In genomic region chr3R:31404499-31405276, dm6 we compare ENCODE assay signal across 1 fruit fly cellular context.
TF ChIP-seq lines count a peak whose summit lies in the region.

Gene Gprk2, plus strand, starts transcription at chr3R:31405245.

TF ChIP-seq in whole organism, embryonic, 481 proteins besides CTCF, POLR2A, EP300 and RAD21 (continued from another document):
- TF ChIP-seq seq (GFP tag; IDR thresholded peaks at IDR 0.05; lab: Robert Waterston, UW) (peak; percentile 100), lab (GFP tag; optimal IDR thresholded peaks at IDR 0.05; lab: Kevin White, UChicago) (peak; percentile 100), CG15073 (GFP tag; optimal IDR thresholded peaks at IDR 0.05; lab: Kevin White, UChicago) (peak; percentile 95), wor (GFP tag; IDR thresholded peaks at IDR 0.05; lab: Robert Waterston, UW) (peak; percentile 100), esg (GFP tag; conservative IDR thresholded peaks at IDR 0.05; lab: Robert Waterston, UW) (peak; percentile 100), Atf6 (GFP tag; IDR thresholded peaks at IDR 0.05; lab: Robert Waterston, UW) (peak; percentile 100), tin (GFP tag; optimal IDR thresholded peaks at IDR 0.05; lab: Kevin White, UChicago) (peak; percentile 100), ro (GFP tag; IDR thresholded peaks at IDR 0.05; lab: Robert Waterston, UW) (peak; percentile 99), Kr (GFP tag; optimal IDR thresholded peaks at IDR 0.05; lab: Kevin White, UChicago) (peak; percentile 92), pita (GFP tag; optimal IDR thresholded peaks at IDR 0.05; lab: Kevin White, UChicago) (no peak), kay (GFP tag; optimal IDR thresholded peaks at IDR 0.05; lab: Kevin White, UChicago) (peak; percentile 99), CG34422 (GFP tag; IDR thresholded peaks at IDR 0.05; lab: Robert Waterston, UW) (peak; percentile 100), hth (optimal IDR thresholded peaks at IDR 0.05; lab: Kevin White, UChicago) (no peak), CG31441 (GFP tag; IDR thresholded peaks at IDR 0.05; lab: Robert Waterston, UW) (peak; percentile 99), gce (GFP tag; IDR thresholded peaks at IDR 0.05; lab: Robert Waterston, UW) (peak; percentile 100), danr (GFP tag; IDR thresholded peaks at IDR 0.05; lab: Robert Waterston, UW) (peak; percentile 100), Hand (GFP tag; optimal IDR thresholded peaks at IDR 0.05; lab: Kevin White, UChicago) (peak; percentile 99), emc (GFP tag; optimal IDR thresholded peaks at IDR 0.05; lab: Kevin White, UChicago) (peak; percentile 99), peb (GFP tag; IDR thresholded peaks at IDR 0.05; lab: Robert Waterston, UW) (peak; percentile 100), CG9215 (GFP tag; IDR thresholded peaks at IDR 0.05; lab: Robert Waterston, UW) (peak; percentile 99), crp (GFP tag; optimal IDR thresholded peaks at IDR 0.05; lab: Kevin White, UChicago) (peak; percentile 52 to 84), lola (GFP tag; optimal IDR thresholded peaks at IDR 0.05; lab: Kevin White, UChicago) (peak in 1 of 3 experiments; percentile 99), z (GFP tag; IDR thresholded peaks at IDR 0.05; lab: Robert Waterston, UW) (peak; percentile 86), Taf1 (GFP tag; IDR thresholded peaks at IDR 0.05; lab: Robert Waterston, UW) (peak; percentile 99), usp (GFP tag; optimal IDR thresholded peaks at IDR 0.05; lab: Kevin White, UChicago) (no peak), chm (GFP tag; IDR thresholded peaks at IDR 0.05; lab: Robert Waterston, UW) (peak; percentile 100), CG9437 (GFP tag; optimal IDR thresholded peaks at IDR 0.05; lab: Kevin White, UChicago) (peak; percentile 97), Myb (GFP tag; optimal IDR thresholded peaks at IDR 0.05; lab: Kevin White, UChicago) (peak; percentile 97), Max (GFP tag; optimal IDR thresholded peaks at IDR 0.05; lab: Kevin White, UChicago) (peak; percentile 100), Ets65A (GFP tag; lab: Kevin White, UChicago) (peak; percentile 100), CHES-1-like (GFP tag; optimal IDR thresholded peaks at IDR 0.05; lab: Kevin White, UChicago) (peak; percentile 100), mirr (GFP tag; optimal IDR thresholded peaks at IDR 0.05; lab: Kevin White, UChicago) (peak; percentile 98), CG10366 (GFP tag; IDR thresholded peaks at IDR 0.05; lab: Robert Waterston, UW) (peak; percentile 100), CG6175 (GFP tag; IDR thresholded peaks at IDR 0.05; lab: Robert Waterston, UW) (peak; percentile 100), B-H2 (GFP tag; optimal IDR thresholded peaks at IDR 0.05; lab: Kevin White, UChicago) (peak; percentile 88), CG12659 (GFP tag; optimal IDR thresholded peaks at IDR 0.05; lab: Kevin White, UChicago) (peak; percentile 100), dpn (GFP tag; optimal IDR thresholded peaks at IDR 0.05; lab: Kevin White, UChicago) (peak; percentile 100), Oli (tag; optimal IDR thresholded peaks at IDR 0.05; lab: Kevin White, UChicago) (peak; percentile 100)
TF ChIP-seq in whole organism, embryonic: peak in this region for 438.
